Worm (Caenorhabditis elegans) whole organism, young adult: ENCODE results near the gene srg-11.

Experiments
- dpl-1 ChIP-seq: fragments of 150-350 bp; optimal IDR thresholded peaks from 2 replicates; lab custom pipeline; 2014; ENCODE audit warnings: missing biosample characterization, missing genetic modification reagents, missing genetic modification characterization
- hmg-20 ChIP-seq: fragments of 200-800 bp; sonication (Bioruptor generic); IDR thresholded peaks from 2 replicates; pipeline ENCODE4 v1.3.6; 2022; ENCODE audit warnings: missing genetic modification reagents, missing genetic modification characterization, missing compliant biosample characterization
- nhr-120 ChIP-seq: fragments of 200-800 bp; sonication (Bioruptor generic); IDR thresholded peaks from 2 replicates; pipeline ENCODE4 v1.3.6; 2022; ENCODE audit warnings: missing genetic modification characterization, missing compliant biosample characterization

DNA sequence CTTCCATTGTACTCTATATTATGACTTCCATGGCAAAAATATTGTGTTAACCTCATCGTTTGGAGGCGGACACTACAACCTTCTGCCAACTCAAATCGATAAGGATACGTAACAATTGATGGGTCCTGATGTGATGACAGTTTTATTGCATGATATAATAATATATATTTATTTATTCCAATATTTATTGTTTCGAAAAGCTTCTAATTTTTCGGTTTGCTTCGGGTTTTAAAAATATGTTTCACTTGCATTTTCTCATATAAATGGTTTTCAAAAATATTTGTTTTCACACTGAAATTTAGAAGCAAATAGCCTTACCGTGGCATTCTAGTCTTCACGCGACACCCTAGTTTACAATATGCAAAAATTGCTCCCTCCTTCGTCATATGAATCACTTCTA, 26.9 kb downstream of the srg-11 start, which contains the start of gene T04A8.13:
- TF ChIP-seq nhr-120 (GFP tag; lab: Robert Waterston, UW): no peak
- TF ChIP-seq hmg-20 (GFP tag; lab: Robert Waterston, UW): no peak
- no peak for TF ChIP-seq dpl-1 (GFP tag; lab: Kevin White, UChicago)
